Worm (Caenorhabditis elegans) whole organism, L2 larva: ENCODE measurements around the gene grsp-2.

Source experiments
- ZK546.5 ChIP-seq: sonication (generic microtip); optimal IDR thresholded peaks from 2 replicates; lab custom pipeline; 2017; ENCODE audit warnings: missing biosample characterization, missing genetic modification characterization
- lin-11 ChIP-seq: fragments of 150-350 bp; sonication (generic microtip); optimal IDR thresholded peaks from 2 replicates; lab custom pipeline; 2014; ENCODE audit warnings: missing biosample characterization, missing genetic modification characterization, inconsistent platforms, mixed read lengths
- lsy-2 ChIP-seq, 2 experiments: fragments of 150-350 bp in 1 of 2; sonication (generic microtip) in 1 of 2; optimal IDR thresholded peaks; 2 replicates each; lab custom pipeline; 2014 to 2017; ENCODE audit warnings: missing biosample characterization in 2 of 2, missing genetic modification characterization in 2 of 2
- nhr-21 ChIP-seq: fragments of 150-350 bp; optimal IDR thresholded peaks from 2 replicates; lab custom pipeline; 2014; ENCODE audit warnings: missing biosample characterization, missing genetic modification characterization
- skn-1 ChIP-seq: sonication (generic microtip); optimal IDR thresholded peaks from 2 replicates; lab custom pipeline; 2017; ENCODE audit warnings: missing biosample characterization, missing genetic modification characterization
- unc-62 ChIP-seq: fragments of 150-350 bp; optimal IDR thresholded peaks from 2 replicates; lab custom pipeline; 2014; ENCODE audit warnings: missing biosample characterization, missing genetic modification reagents, missing genetic modification characterization
- ztf-11 ChIP-seq: sonication (generic microtip); optimal IDR thresholded peaks from 2 replicates; lab custom pipeline; 2017; ENCODE audit warnings: missing biosample characterization, missing genetic modification characterization

DNA sequence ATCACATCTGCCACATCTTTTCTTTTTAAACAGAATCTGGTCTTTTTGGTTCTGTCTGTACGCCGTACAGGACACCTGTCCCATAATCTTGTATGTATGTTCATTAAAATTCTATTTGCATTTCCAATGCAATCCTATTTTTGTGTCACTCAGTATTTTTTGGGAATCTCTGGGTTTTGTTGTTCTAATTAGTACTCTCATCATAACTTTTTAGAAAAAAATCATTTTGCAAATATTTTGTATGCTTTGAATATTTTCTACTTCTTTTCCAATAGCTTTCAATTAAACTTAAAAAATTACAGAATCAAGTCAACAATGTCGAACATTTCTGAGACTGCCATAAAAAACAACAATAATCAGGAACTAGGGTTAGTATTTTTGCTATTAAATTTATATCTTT is 3.9 kb downstream of the grsp-2 start, which contains the start of gene T28C6.3:
- TF ChIP-seq skn-1 (tag; lab: Kevin White, UChicago) = no peak
- no peak for TF ChIP-seq lsy-2 (tag; optimal IDR thresholded peaks at IDR 0.05; lab: Kevin White, UChicago)
- TF ChIP-seq ztf-11 (tag; lab: Kevin White, UChicago) = no peak
- TF ChIP-seq lin-11 = no peak
- no peak for TF ChIP-seq ZK546.5 (tag; lab: Kevin White, UChicago)
- no peak for TF ChIP-seq nhr-21 (tag; lab: Kevin White, UChicago)
- TF ChIP-seq unc-62 (GFP tag; lab: Kevin White, UChicago) = no peak
